Fruit fly (Drosophila melanogaster) whole organism, embryonic: Measurements from ENCODE around the gene Ppt1.

Source experiments
- Atf-2 ChIP-seq: fragments of 200-800 bp; sonication (Bioruptor generic); optimal IDR thresholded peaks from 2 replicates; lab custom pipeline; 2016; ENCODE audit warnings: missing biosample characterization, missing genetic modification characterization
- Atf6 ChIP-seq: fragments of 200-800 bp; sonication (Bioruptor generic); IDR thresholded peaks from 2 replicates; pipeline ENCODE4 v1.3.6; 2022; ENCODE audit warnings: missing biosample characterization, missing genetic modification characterization
- Bdp1 ChIP-seq: fragments of 200-800 bp; sonication (Bioruptor generic); optimal IDR thresholded peaks from 3 replicates; lab custom pipeline; 2016; ENCODE audit warnings: missing biosample characterization, missing genetic modification characterization
- Bgb ChIP-seq: fragments of 200-800 bp; sonication (Bioruptor generic); IDR thresholded peaks from 2 replicates; pipeline ENCODE4 v1.3.6; 2022; ENCODE audit warnings: missing biosample characterization, missing genetic modification characterization; ENCODE audit not compliant: partially characterized antibody
- Bteb2 ChIP-seq: fragments of 200-800 bp; sonication (Bioruptor generic); optimal IDR thresholded peaks from 2 replicates; lab custom pipeline; 2016; ENCODE audit warnings: missing biosample characterization, missing genetic modification characterization
- CG10267 ChIP-seq: fragments of 200-800 bp; sonication (Bioruptor generic); optimal IDR thresholded peaks from 2 replicates; lab custom pipeline; 2018; ENCODE audit warnings: missing biosample characterization, mild to moderate bottlenecking, missing genetic modification characterization, moderate library complexity
- CG10366 ChIP-seq: fragments of 200-800 bp; sonication (Bioruptor generic); IDR thresholded peaks from 2 replicates; pipeline ENCODE4 v1.3.6; 2022; ENCODE audit warnings: missing biosample characterization, missing genetic modification characterization
- CG12236 ChIP-seq: fragments of 200-800 bp; sonication (Bioruptor generic); optimal IDR thresholded peaks from 2 replicates; lab custom pipeline; 2016; ENCODE audit warnings: missing biosample characterization, missing genetic modification characterization
- CG13296 ChIP-seq: fragments of 200-800 bp; sonication (Bioruptor generic); optimal IDR thresholded peaks from 3 replicates; lab custom pipeline; 2018; ENCODE audit warnings: missing biosample characterization, mild to moderate bottlenecking, missing genetic modification characterization
- CG14014 ChIP-seq: fragments of 200-800 bp; sonication (Bioruptor generic); IDR thresholded peaks from 2 replicates; pipeline ENCODE4 v1.3.6; 2022; ENCODE audit warnings: missing biosample characterization, missing genetic modification characterization
- CG2120 ChIP-seq: fragments of 200-800 bp; sonication (Bioruptor generic); optimal IDR thresholded peaks from 3 replicates; lab custom pipeline; 2016; ENCODE audit warnings: missing biosample characterization, missing genetic modification characterization
- CG2712 ChIP-seq: fragments of 200-800 bp; optimal IDR thresholded peaks from 3 replicates; lab custom pipeline; 2019; ENCODE audit warnings: missing biosample characterization, mild to moderate bottlenecking, missing genetic modification characterization, moderate library complexity
- CG32772 ChIP-seq: fragments of 200-800 bp; sonication (Bioruptor generic); IDR thresholded peaks from 2 replicates; pipeline ENCODE4 v1.3.6; 2022; ENCODE audit warnings: missing biosample characterization, missing genetic modification characterization
- CG33213 ChIP-seq: fragments of 200-800 bp; sonication (Bioruptor generic); optimal IDR thresholded peaks from 3 replicates; lab custom pipeline; 2016; ENCODE audit warnings: missing biosample characterization, missing genetic modification characterization
- CG33557 ChIP-seq: fragments of 200-800 bp; sonication (Bioruptor generic); optimal IDR thresholded peaks from 2 replicates; lab custom pipeline; 2019; ENCODE audit warnings: missing biosample characterization, mild to moderate bottlenecking, missing genetic modification characterization, moderate library complexity
- CG3847 ChIP-seq: fragments of 200-800 bp; sonication (Bioruptor generic); IDR thresholded peaks from 2 replicates; pipeline ENCODE4 v1.3.6; 2022; ENCODE audit warnings: missing biosample characterization, missing genetic modification characterization
- CG6854 ChIP-seq: fragments of 200-800 bp; sonication (Bioruptor generic); optimal IDR thresholded peaks from 3 replicates; lab custom pipeline; 2017; ENCODE audit warnings: missing biosample characterization, mild to moderate bottlenecking, missing genetic modification characterization
- CG7745 ChIP-seq: fragments of 200-800 bp; sonication (Bioruptor generic); optimal IDR thresholded peaks from 2 replicates; lab custom pipeline; 2018; ENCODE audit warnings: missing biosample characterization, mild to moderate bottlenecking, missing genetic modification characterization, moderate library complexity
- Chrac-16 ChIP-seq: fragments of 200-800 bp; sonication (Bioruptor generic); optimal IDR thresholded peaks from 3 replicates; lab custom pipeline; 2016; ENCODE audit warnings: missing biosample characterization, missing genetic modification characterization
- D ChIP-seq, 2 experiments: fragments of 200-800 bp in 1 of 2; fragments of >200 bp in 1 of 2; sonication (Bioruptor generic) in 1 of 2; optimal IDR thresholded peaks; 2 replicates in 1 of 2; 3 replicates in 1 of 2; lab custom pipeline; 2017; ENCODE audit warnings: mild to moderate bottlenecking in 1 of 2, missing biosample characterization in 1 of 2, missing genetic modification characterization in 1 of 2, missing genetic modification reagents in 1 of 2
- D19B ChIP-seq: fragments of 200-800 bp; sonication (Bioruptor generic); optimal IDR thresholded peaks from 2 replicates; lab custom pipeline; 2017; ENCODE audit warnings: missing biosample characterization, mild to moderate bottlenecking, missing genetic modification characterization
- Dfd ChIP-seq, 2 experiments: fragments of >200 bp; optimal IDR thresholded peaks; 2 replicates each; lab custom pipeline; 2017; ENCODE audit warnings: missing biosample characterization in 2 of 2, missing genetic modification characterization in 2 of 2
- Eip74EF ChIP-seq, 2 experiments: fragments of 200-800 bp in 1 of 2; fragments of >200 bp in 1 of 2; sonication (Bioruptor generic) in 1 of 2; optimal IDR thresholded peaks; 2 replicates each; lab custom pipeline; 2017 to 2019; ENCODE audit warnings: missing biosample characterization in 2 of 2, missing genetic modification characterization in 2 of 2, mild to moderate bottlenecking in 1 of 2, moderate library complexity in 1 of 2
- Fer2 ChIP-seq: fragments of 200-800 bp; sonication (Bioruptor generic); optimal IDR thresholded peaks from 2 replicates; lab custom pipeline; 2018; ENCODE audit warnings: missing biosample characterization, mild to moderate bottlenecking, missing genetic modification characterization, moderate library complexity
- Fer3 ChIP-seq: fragments of 200-800 bp; sonication (Bioruptor generic); optimal IDR thresholded peaks from 2 replicates; lab custom pipeline; 2018; ENCODE audit warnings: missing biosample characterization, mild to moderate bottlenecking, missing genetic modification characterization, moderate library complexity
- HHEX ChIP-seq: fragments of 200-800 bp; sonication (Bioruptor generic); optimal IDR thresholded peaks from 3 replicates; lab custom pipeline; 2017; ENCODE audit warnings: missing biosample characterization, mild to moderate bottlenecking, missing genetic modification characterization, missing genetic modification reagents
- HLH54F ChIP-seq: fragments of 200-800 bp; sonication (Bioruptor generic); optimal IDR thresholded peaks from 3 replicates; lab custom pipeline; 2016; ENCODE audit warnings: missing biosample characterization, missing genetic modification characterization
- HmgD ChIP-seq: fragments of 200-800 bp; sonication (Bioruptor generic); optimal IDR thresholded peaks from 3 replicates; lab custom pipeline; 2016; ENCODE audit warnings: missing biosample characterization, missing genetic modification characterization
- Hmr ChIP-seq: fragments of 200-800 bp; sonication (Bioruptor generic); optimal IDR thresholded peaks from 3 replicates; lab custom pipeline; 2017; ENCODE audit warnings: mild to moderate bottlenecking, missing biosample characterization, missing genetic modification reagents, missing genetic modification characterization
- Hmx ChIP-seq: fragments of 200-800 bp; sonication (Bioruptor generic); optimal IDR thresholded peaks from 2 replicates; lab custom pipeline; 2016; ENCODE audit warnings: missing biosample characterization, missing genetic modification characterization
- Jarid2 ChIP-seq: fragments of 200-800 bp; sonication (Bioruptor generic); optimal IDR thresholded peaks from 3 replicates; lab custom pipeline; 2017; ENCODE audit warnings: mild to moderate bottlenecking, missing biosample characterization, missing genetic modification reagents, missing genetic modification characterization
- Mes4 ChIP-seq: fragments of 200-800 bp; sonication (Bioruptor generic); optimal IDR thresholded peaks from 2 replicates; lab custom pipeline; 2016; ENCODE audit warnings: missing biosample characterization, missing genetic modification characterization
- PHDP ChIP-seq: fragments of 200-800 bp; sonication (Bioruptor generic); optimal IDR thresholded peaks from 3 replicates; lab custom pipeline; 2018; ENCODE audit warnings: missing biosample characterization, mild to moderate bottlenecking, missing genetic modification characterization, moderate library complexity
- Ssrp ChIP-seq: fragments of 200-800 bp; sonication (Bioruptor generic); optimal IDR thresholded peaks from 2 replicates; lab custom pipeline; 2018; ENCODE audit warnings: missing biosample characterization, mild to moderate bottlenecking, missing genetic modification characterization, moderate library complexity
- Taf1 ChIP-seq: fragments of 200-800 bp; sonication (Bioruptor generic); IDR thresholded peaks from 2 replicates; pipeline ENCODE4 v1.3.6; 2022; ENCODE audit warnings: missing biosample characterization, missing genetic modification characterization
- ab ChIP-seq: fragments of 200-800 bp; sonication (Bioruptor generic); optimal IDR thresholded peaks from 2 replicates; lab custom pipeline; 2016; ENCODE audit warnings: missing biosample characterization, missing genetic modification characterization
- bcd ChIP-seq: fragments of 200-800 bp; sonication (Bioruptor generic); optimal IDR thresholded peaks from 2 replicates; lab custom pipeline; 2017; ENCODE audit warnings: missing biosample characterization, mild to moderate bottlenecking, missing genetic modification characterization
- cas ChIP-seq: fragments of 200-800 bp; sonication (Bioruptor generic); IDR thresholded peaks from 2 replicates; pipeline ENCODE4 v1.3.6; 2022; ENCODE audit warnings: missing biosample characterization, missing genetic modification characterization
- da ChIP-seq: fragments of 200-800 bp; sonication (Bioruptor generic); optimal IDR thresholded peaks from 2 replicates; lab custom pipeline; 2016; ENCODE audit warnings: missing biosample characterization, missing genetic modification characterization
- ems ChIP-seq: fragments of 200-800 bp; sonication (Bioruptor generic); optimal IDR thresholded peaks from 3 replicates; lab custom pipeline; 2016; ENCODE audit warnings: missing biosample characterization, missing genetic modification characterization
- esg ChIP-seq: fragments of 200-800 bp; sonication (Bioruptor generic); conservative IDR thresholded peaks from 2 replicates; pipeline ENCODE4 v1.3.6; 2022; ENCODE audit warnings: missing biosample characterization, missing genetic modification characterization
- fd64A ChIP-seq: fragments of 200-800 bp; sonication (Bioruptor generic); optimal IDR thresholded peaks from 3 replicates; lab custom pipeline; 2018; ENCODE audit warnings: missing biosample characterization, mild to moderate bottlenecking, missing genetic modification characterization
- fru ChIP-seq: fragments of >200 bp; optimal IDR thresholded peaks from 2 replicates; lab custom pipeline; 2017
- ftz-f1 ChIP-seq: fragments of 200-800 bp; sonication (Bioruptor generic); optimal IDR thresholded peaks from 2 replicates; lab custom pipeline; 2016; ENCODE audit warnings: missing biosample characterization, missing genetic modification characterization
- klu ChIP-seq: fragments of 200-800 bp; sonication (Bioruptor generic); IDR thresholded peaks from 2 replicates; pipeline ENCODE4 v1.3.6; 2022; ENCODE audit warnings: missing biosample characterization, missing genetic modification characterization
- luna ChIP-seq: fragments of 200-800 bp; sonication (Bioruptor generic); optimal IDR thresholded peaks from 2 replicates; lab custom pipeline; 2016; ENCODE audit warnings: missing biosample characterization, missing genetic modification characterization
- mirr ChIP-seq: fragments of 200-800 bp; sonication (Bioruptor generic); optimal IDR thresholded peaks from 3 replicates; lab custom pipeline; 2018; ENCODE audit warnings: missing biosample characterization, mild to moderate bottlenecking, missing genetic modification characterization
- nom ChIP-seq: fragments of 200-800 bp; sonication (Bioruptor generic); optimal IDR thresholded peaks from 2 replicates; lab custom pipeline; 2017; ENCODE audit warnings: missing biosample characterization, missing genetic modification characterization, mild to moderate bottlenecking, moderate library complexity, missing genetic modification reagents
- org-1 ChIP-seq: fragments of 200-800 bp; sonication (Bioruptor generic); optimal IDR thresholded peaks from 2 replicates; lab custom pipeline; 2017; ENCODE audit warnings: missing biosample characterization, missing genetic modification characterization
- pros ChIP-seq: fragments of 200-800 bp; sonication (Bioruptor generic); optimal IDR thresholded peaks from 3 replicates; lab custom pipeline; 2019; ENCODE audit warnings: missing biosample characterization, mild to moderate bottlenecking, missing genetic modification characterization, moderate library complexity
- stc ChIP-seq: fragments of 200-800 bp; sonication (Bioruptor generic); IDR thresholded peaks from 2 replicates; pipeline ENCODE4 v1.3.6; 2022; ENCODE audit warnings: missing biosample characterization, missing genetic modification characterization
- unc-4 ChIP-seq: fragments of 200-800 bp; sonication (Bioruptor generic); IDR thresholded peaks from 2 replicates; pipeline ENCODE4 v1.3.6; 2022; ENCODE audit warnings: missing biosample characterization, missing genetic modification characterization; ENCODE audit not compliant: partially characterized antibody

The Ppt1 gene

dm6 chrX:8720213-8720612 is 30.2 kb upstream of the Ppt1 start, which contains the start of gene CG1789 (continued):
- no peak for TF ChIP-seq pros (GFP tag; lab: Kevin White, UChicago)
- no peak for TF ChIP-seq da
- no peak for TF ChIP-seq esg (GFP tag; lab: Robert Waterston, UW)
- no peak for TF ChIP-seq Fer2
- TF ChIP-seq CG3847 (GFP tag; lab: Robert Waterston, UW): peak; percentile 49
- TF ChIP-seq fru (lab: Kevin White, UChicago): no peak
- peak; percentile 26 for TF ChIP-seq CG2712 (tag; lab: Kevin White, UChicago)
- TF ChIP-seq fd64A (GFP tag; lab: Kevin White, UChicago): no peak
- no peak for TF ChIP-seq CG10366
- peak; percentile 94 for TF ChIP-seq unc-4
- TF ChIP-seq CG13296: peak; percentile 30
- no peak for TF ChIP-seq ems (GFP tag; lab: Kevin White, UChicago)
- no peak for TF ChIP-seq bcd
- no peak for TF ChIP-seq CG32772
- TF ChIP-seq D (optimal IDR thresholded peaks at IDR 0.05; lab: Kevin White, UChicago): no peak
- no peak for TF ChIP-seq D (GFP tag; optimal IDR thresholded peaks at IDR 0.05; lab: Kevin White, UChicago)
- no peak for TF ChIP-seq CG14014
- TF ChIP-seq HHEX (GFP tag; lab: Kevin White, UChicago): no peak
- no peak for TF ChIP-seq Atf-2 (GFP tag; lab: Kevin White, UChicago)
- peak; percentile 3 for TF ChIP-seq PHDP
- no peak for TF ChIP-seq Fer3 (tag; lab: Kevin White, UChicago)
- no peak for TF ChIP-seq Taf1 (GFP tag; lab: Robert Waterston, UW)
- TF ChIP-seq Bteb2 (GFP tag; lab: Kevin White, UChicago): no peak
- TF ChIP-seq stc: no peak
- no peak for TF ChIP-seq luna (GFP tag; lab: Kevin White, UChicago)
- peak; percentile 5 for TF ChIP-seq CG33213 (GFP tag; lab: Kevin White, UChicago)
- no peak for TF ChIP-seq Dfd (GFP tag; optimal IDR thresholded peaks at IDR 0.05; lab: Kevin White, UChicago)
- no peak for TF ChIP-seq Ssrp (tag; lab: Kevin White, UChicago)
- peak; percentile 49 for TF ChIP-seq CG2120 (GFP tag; lab: Kevin White, UChicago)
- no peak for TF ChIP-seq org-1 (GFP tag; lab: Kevin White, UChicago)
- TF ChIP-seq Hmr (GFP tag; lab: Kevin White, UChicago): no peak
- TF ChIP-seq mirr (GFP tag; lab: Kevin White, UChicago): no peak
- TF ChIP-seq cas (GFP tag; lab: Robert Waterston, UW): no peak
- no peak for TF ChIP-seq Jarid2 (GFP tag; lab: Kevin White, UChicago)
- no peak for TF ChIP-seq Eip74EF (GFP tag; optimal IDR thresholded peaks at IDR 0.05; lab: Kevin White, UChicago)
- TF ChIP-seq CG6854: no peak
- no peak for TF ChIP-seq ftz-f1 (GFP tag; lab: Kevin White, UChicago)
- TF ChIP-seq klu: no peak
- no peak for TF ChIP-seq CG12236 (GFP tag; lab: Kevin White, UChicago)
- no peak for TF ChIP-seq ab (GFP tag; lab: Kevin White, UChicago)
- TF ChIP-seq Bdp1 (GFP tag; lab: Kevin White, UChicago): no peak
- TF ChIP-seq Chrac-16 (GFP tag; lab: Kevin White, UChicago): no peak
- no peak for TF ChIP-seq CG7745
- no peak for TF ChIP-seq CG33557
- TF ChIP-seq CG10267 (tag; lab: Kevin White, UChicago): peak; percentile 49
- no peak for TF ChIP-seq Hmx (GFP tag; lab: Kevin White, UChicago)
- peak; percentile 88 for TF ChIP-seq Bgb (GFP tag; lab: Robert Waterston, UW)
- no peak for TF ChIP-seq Mes4
- TF ChIP-seq HmgD (GFP tag; lab: Kevin White, UChicago): peak; percentile 46
- TF ChIP-seq nom: no peak
- TF ChIP-seq Atf6 (GFP tag; lab: Robert Waterston, UW): no peak
- TF ChIP-seq HLH54F (GFP tag; lab: Kevin White, UChicago): peak; percentile 24
- no peak for TF ChIP-seq D19B (GFP tag; lab: Kevin White, UChicago)
